Worm (Caenorhabditis elegans) whole organism, L1 larva: ENCODE results near the gene sra-29.

Experiments used
- F16B12.6 ChIP-seq: fragments of 150-350 bp; optimal IDR thresholded peaks from 2 replicates; lab custom pipeline; 2014; ENCODE audit warnings: missing biosample characterization, missing genetic modification characterization
- alr-1 ChIP-seq: fragments of 200-800 bp; sonication (Bioruptor generic); optimal IDR thresholded peaks from 2 replicates; lab custom pipeline; 2018; ENCODE audit warnings: borderline replicate concordance, mild to moderate bottlenecking, missing genetic modification characterization, missing compliant biosample characterization
- ama-1 ChIP-seq: fragments of 150-350 bp; optimal IDR thresholded peaks from 2 replicates; lab custom pipeline; 2014
- ceh-82 ChIP-seq, 3 experiments: fragments of 150-350 bp in 1 of 3; sonication (generic microtip) in 2 of 3; optimal IDR thresholded peaks; 2 replicates each; lab custom pipeline; 2014 to 2017; ENCODE audit warnings: missing biosample characterization in 3 of 3, missing genetic modification characterization in 3 of 3
- ceh-88 ChIP-seq: fragments of 200-800 bp; sonication (Bioruptor generic); IDR thresholded peaks from 2 replicates; pipeline ENCODE4 v1.3.6; 2022; ENCODE audit warnings: missing genetic modification characterization, missing compliant biosample characterization
- dpl-1 ChIP-seq, 3 experiments: fragments of 150-350 bp in 2 of 3; sonication (generic microtip) in 1 of 3; optimal IDR thresholded peaks; 2 replicates each; lab custom pipeline; 2014 to 2017; ENCODE audit warnings: missing biosample characterization in 3 of 3, missing genetic modification characterization in 3 of 3, missing genetic modification reagents in 3 of 3
- dsc-1 ChIP-seq: sonication (generic microtip); optimal IDR thresholded peaks from 2 replicates; lab custom pipeline; 2016; ENCODE audit warnings: mild to moderate bottlenecking, missing genetic modification characterization, missing compliant biosample characterization
- efl-1 ChIP-seq, 4 experiments: fragments of 150-350 bp; optimal IDR thresholded peaks in 3 of 4; peaks in 1 of 4; 1 replicate in 1 of 4; 2 replicates in 3 of 4; lab custom pipeline; 2014; ENCODE audit warnings: missing biosample characterization in 2 of 4, missing genetic modification characterization in 2 of 4, missing genetic modification reagents in 2 of 4
- efl-3 ChIP-seq: fragments of 200-800 bp; sonication (Bioruptor generic); optimal IDR thresholded peaks from 2 replicates; lab custom pipeline; 2018; ENCODE audit warnings: mild to moderate bottlenecking, missing genetic modification characterization, missing compliant biosample characterization
- egl-13 ChIP-seq: sonication (generic microtip); optimal IDR thresholded peaks from 2 replicates; lab custom pipeline; 2016; ENCODE audit warnings: missing genotype, missing genetic modification reagents, missing genetic modification characterization, missing compliant biosample characterization
- egl-27 ChIP-seq, 2 experiments: fragments of 150-350 bp in 1 of 2; sonication (generic microtip); optimal IDR thresholded peaks; 3 replicates each; lab custom pipeline; 2017 to 2018; ENCODE audit warnings: missing biosample characterization in 2 of 2, missing genetic modification characterization in 2 of 2, missing genetic modification reagents in 2 of 2
- fkh-4 ChIP-seq: sonication (generic microtip); optimal IDR thresholded peaks from 2 replicates; lab custom pipeline; 2016; ENCODE audit warnings: missing compliant biosample characterization, missing genetic modification characterization, borderline replicate concordance
- fkh-8 ChIP-seq: sonication (generic microtip); optimal IDR thresholded peaks from 2 replicates; lab custom pipeline; 2016; ENCODE audit warnings: mild to moderate bottlenecking, missing genetic modification characterization, missing compliant biosample characterization
- fos-1 ChIP-seq: fragments of 150-350 bp; optimal IDR thresholded peaks from 2 replicates; lab custom pipeline; 2014; ENCODE audit warnings: missing biosample characterization, missing genetic modification characterization
- grh-1 ChIP-seq: fragments of 200-800 bp; sonication (Bioruptor generic); IDR thresholded peaks from 2 replicates; pipeline ENCODE4 v1.3.6; 2022; ENCODE audit warnings: missing genetic modification reagents, missing genetic modification characterization, missing compliant biosample characterization
- isw-1 ChIP-seq: fragments of 200-800 bp; sonication (Bioruptor generic); IDR thresholded peaks from 2 replicates; pipeline ENCODE4 v1.3.6; 2022; ENCODE audit warnings: missing genetic modification characterization, missing compliant biosample characterization
- lin-14 ChIP-seq: fragments of 200-800 bp; sonication (Bioruptor generic); optimal IDR thresholded peaks from 2 replicates; lab custom pipeline; 2018; ENCODE audit warnings: mild to moderate bottlenecking, missing genetic modification characterization, moderate library complexity, missing compliant biosample characterization
- lin-15B ChIP-seq: fragments of 150-350 bp; sonication (generic microtip); optimal IDR thresholded peaks from 3 replicates; lab custom pipeline; 2014; ENCODE audit warnings: missing biosample characterization, missing genetic modification characterization
- lin-35 ChIP-seq, 2 experiments: fragments of 150-350 bp; optimal IDR thresholded peaks; 2 replicates each; lab custom pipeline; 2014; ENCODE audit warnings: missing biosample characterization in 2 of 2, missing genetic modification characterization in 2 of 2, missing genetic modification reagents in 2 of 2
- lsy-2 ChIP-seq, 2 experiments: fragments of 150-350 bp; optimal IDR thresholded peaks; 2 replicates each; lab custom pipeline; 2014; ENCODE audit warnings: missing biosample characterization in 2 of 2, missing genetic modification characterization in 2 of 2
- mep-1 ChIP-seq: fragments of 150-350 bp; optimal IDR thresholded peaks from 2 replicates; lab custom pipeline; 2014; ENCODE audit warnings: missing biosample characterization, missing genetic modification characterization
- nhr-11 ChIP-seq: fragments of 150-350 bp; optimal IDR thresholded peaks from 2 replicates; lab custom pipeline; 2014; ENCODE audit warnings: missing biosample characterization, missing genetic modification characterization
- nhr-19 ChIP-seq: fragments of 200-800 bp; sonication (Bioruptor generic); conservative IDR thresholded peaks from 2 replicates; pipeline ENCODE4 v1.3.6; 2022; ENCODE audit warnings: missing genetic modification characterization, missing compliant biosample characterization
- nhr-28 ChIP-seq: fragments of 150-350 bp; optimal IDR thresholded peaks from 2 replicates; lab custom pipeline; 2014; ENCODE audit warnings: missing biosample characterization, missing genetic modification characterization
- nhr-71 ChIP-seq: sonication (generic microtip); optimal IDR thresholded peaks from 2 replicates; lab custom pipeline; 2016; ENCODE audit warnings: mild to moderate bottlenecking, missing genetic modification characterization, moderate library complexity, missing compliant biosample characterization
- nhr-77 ChIP-seq: fragments of 150-350 bp; optimal IDR thresholded peaks from 2 replicates; lab custom pipeline; 2014; ENCODE audit warnings: missing biosample characterization, missing genetic modification characterization
- pax-3 ChIP-seq: fragments of 200-800 bp; sonication (Bioruptor generic); optimal IDR thresholded peaks from 2 replicates; lab custom pipeline; 2018; ENCODE audit warnings: mild to moderate bottlenecking, missing genetic modification characterization, moderate library complexity, missing compliant biosample characterization
- rnt-1 ChIP-seq: sonication (generic microtip); optimal IDR thresholded peaks from 2 replicates; lab custom pipeline; 2016; ENCODE audit warnings: mild to moderate bottlenecking, missing genetic modification characterization, moderate library complexity, missing compliant biosample characterization
- skn-1 ChIP-seq: fragments of 150-350 bp; optimal IDR thresholded peaks from 2 replicates; lab custom pipeline; 2014; ENCODE audit warnings: missing biosample characterization, missing genetic modification characterization
- snu-23 ChIP-seq: sonication (generic microtip); optimal IDR thresholded peaks from 2 replicates; lab custom pipeline; 2016; ENCODE audit warnings: missing genetic modification characterization, missing compliant biosample characterization
- sox-4 ChIP-seq: sonication (generic microtip); optimal IDR thresholded peaks from 2 replicates; lab custom pipeline; 2016; ENCODE audit warnings: missing genetic modification characterization, missing compliant biosample characterization
- sup-37 ChIP-seq: fragments of 200-800 bp; sonication (Bioruptor generic); optimal IDR thresholded peaks from 2 replicates; lab custom pipeline; 2018; ENCODE audit warnings: mild to moderate bottlenecking, missing genetic modification characterization, missing compliant biosample characterization
- tbx-2 ChIP-seq: sonication (generic microtip); optimal IDR thresholded peaks from 2 replicates; lab custom pipeline; 2016; ENCODE audit warnings: missing genetic modification characterization, missing compliant biosample characterization
- unc-130 ChIP-seq: fragments of 150-350 bp; optimal IDR thresholded peaks from 2 replicates; lab custom pipeline; 2017; ENCODE audit warnings: missing biosample characterization, missing genetic modification characterization, inconsistent platforms
- unc-98 ChIP-seq: fragments of 200-800 bp; sonication (Bioruptor generic); IDR thresholded peaks from 2 replicates; pipeline ENCODE4 v1.3.6; 2022; ENCODE audit warnings: missing genetic modification characterization, missing compliant biosample characterization
- vab-15 ChIP-seq: sonication (generic microtip); optimal IDR thresholded peaks from 2 replicates; lab custom pipeline; 2017; ENCODE audit warnings: missing genotype, mild to moderate bottlenecking, missing genetic modification characterization, missing compliant biosample characterization

Gene sra-29

DNA sequence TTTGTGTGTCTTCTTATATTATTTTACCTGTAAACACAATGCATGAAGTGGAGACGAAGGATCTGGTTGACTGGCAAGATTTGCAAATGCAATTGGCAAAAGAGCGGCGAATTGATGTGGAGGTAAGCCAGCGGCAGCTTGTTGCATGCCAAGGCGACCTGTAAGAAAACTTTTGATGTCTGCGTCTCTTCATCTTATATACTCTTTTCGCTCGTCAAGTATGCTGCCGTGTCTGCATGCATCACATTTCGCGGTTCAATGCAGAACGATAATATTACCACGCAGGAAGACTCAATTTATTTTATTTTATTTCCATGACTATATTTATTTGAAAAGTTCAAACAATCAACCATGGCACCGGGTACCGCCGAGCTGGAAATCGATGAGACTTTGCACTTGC is 25.4 kb upstream of the sra-29 start, which contains the start of gene vps-33.2 (continued):
- no peak for TF ChIP-seq ama-1 (lab: Kevin White, UChicago)
- TF ChIP-seq efl-3 = no peak
- no peak for TF ChIP-seq ceh-88 (GFP tag; lab: Robert Waterston, UW)
- TF ChIP-seq tbx-2 (tag; lab: Kevin White, UChicago) = peak; percentile 63
- TF ChIP-seq nhr-28 (tag; lab: Kevin White, UChicago) = no peak
- TF ChIP-seq sup-37 (GFP tag; lab: Kevin White, UChicago) = no peak
- TF ChIP-seq sox-4 = no peak

DNA sequence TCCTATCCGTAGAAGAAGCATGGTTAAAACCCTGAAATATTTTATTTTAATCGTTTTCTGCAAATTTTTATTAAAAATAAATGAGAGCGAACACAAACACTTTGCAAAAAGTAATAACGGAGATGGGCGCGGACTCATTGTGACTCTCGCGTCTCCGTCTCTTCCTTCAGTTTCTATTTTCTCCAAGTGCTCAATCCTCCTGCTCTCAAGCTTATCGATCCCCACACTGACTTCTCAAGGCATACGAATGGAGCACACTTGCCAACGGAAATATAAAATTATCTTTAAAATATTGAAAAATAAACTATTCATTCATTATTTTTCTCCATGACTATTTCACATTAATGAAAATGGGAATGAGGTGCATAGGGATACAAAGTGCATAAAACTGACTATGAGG is 22.5 kb upstream of the sra-29 start, which contains the start of gene dnj-8:
TSS of gene dnj-8 (minus strand) at position 31 of the 400 bp plus-strand sequence.
- TF ChIP-seq ceh-82 (tag; optimal IDR thresholded peaks at IDR 0.05; lab: Kevin White, UChicago) (peak in 1 of 3 experiments; percentile 11), lin-14 (GFP tag; lab: Kevin White, UChicago) (peak; percentile 60), dsc-1 (tag; lab: Kevin White, UChicago) (no peak), fkh-8 (tag; lab: Kevin White, UChicago) (peak; percentile 1), lin-15B (peak; percentile 2), F16B12.6 (tag; lab: Kevin White, UChicago) (peak; percentile 4), lsy-2 (tag; optimal IDR thresholded peaks at IDR 0.05; lab: Kevin White, UChicago) (peak in 1 of 2 experiments; percentile 15), efl-1 (optimal IDR thresholded peaks at IDR 0.05; lab: Kevin White, UChicago) (peak; percentile 2 to 10), efl-1 (GFP tag; optimal IDR thresholded peaks at IDR 0.05 in 1 of 2; lab: Kevin White, UChicago) (peak in 1 of 2 experiments; percentile 12), dpl-1 (GFP tag; optimal IDR thresholded peaks at IDR 0.05; lab: Kevin White, UChicago) (peak in 1 of 3 experiments; percentile 21), unc-130 (tag; lab: Kevin White, UChicago) (no peak), rnt-1 (tag; lab: Kevin White, UChicago) (no peak), grh-1 (GFP tag; lab: Robert Waterston, UW) (no peak)

ce11 chrII:6597507-6597906 is 22.0 kb upstream of the sra-29 start:
- TF ChIP-seq efl-3 (no peak), alr-1 (tag; lab: Kevin White, UChicago) (no peak), fos-1 (tag; lab: Kevin White, UChicago) (no peak), egl-13 (tag; lab: Kevin White, UChicago) (no peak), nhr-11 (tag; lab: Kevin White, UChicago) (no peak), mep-1 (tag; lab: Kevin White, UChicago) (no peak), vab-15 (tag; lab: Kevin White, UChicago) (no peak)
- TF ChIP-seq, all 84 proteins: peak for 0

ce11 chrII:6594151-6594550 is 18.6 kb upstream of the sra-29 start, which contains the start of gene aipr-1:
aipr-1 (minus strand) TSS chrII:6594251.
- TF ChIP-seq fkh-4 (tag; lab: Kevin White, UChicago) = no peak
- TF ChIP-seq nhr-19 (GFP tag; lab: Robert Waterston, UW) = no peak
- TF ChIP-seq skn-1 = no peak
- TF ChIP-seq ama-1 (lab: Kevin White, UChicago) = no peak
- TF ChIP-seq lsy-2 (tag; optimal IDR thresholded peaks at IDR 0.05; lab: Kevin White, UChicago) = no peak
- no peak for TF ChIP-seq lin-35 (GFP tag; optimal IDR thresholded peaks at IDR 0.05; lab: Kevin White, UChicago)
- TF ChIP-seq efl-3 = no peak

- TF ChIP-seq egl-13 (tag; lab: Kevin White, UChicago) = no peak
- no peak for TF ChIP-seq nhr-28 (tag; lab: Kevin White, UChicago)
- no peak for TF ChIP-seq snu-23 (GFP tag; lab: Kevin White, UChicago)
- TF ChIP-seq egl-27 (tag; optimal IDR thresholded peaks at IDR 0.05; lab: Kevin White, UChicago) = no peak
- TF ChIP-seq isw-1 (GFP tag; lab: Robert Waterston, UW) = no peak
- no peak for TF ChIP-seq nhr-77 (tag; lab: Kevin White, UChicago)
- no peak for TF ChIP-seq nhr-19 (GFP tag; lab: Robert Waterston, UW)
- TF ChIP-seq nhr-71 (tag; lab: Kevin White, UChicago) = no peak
- no peak for TF ChIP-seq pax-3
- no peak for TF ChIP-seq ceh-88 (GFP tag; lab: Robert Waterston, UW)
- no peak for TF ChIP-seq lin-15B
- no peak for TF ChIP-seq unc-98 (GFP tag; lab: Robert Waterston, UW)
- TF ChIP-seq ama-1 (lab: Kevin White, UChicago) = no peak
These were observed 16.7 kb upstream of the sra-29 start, which contains the start of gene C56C10.9 for ce11 chrII:6592251-6592650. C56C10.9 (minus strand) TSS chrII:6592351.
